Worm (Caenorhabditis elegans): ENCODE results near the gene srbc-5.

srbc-5 gene

ce11 chrV:3279138-3279537 lies 19.0 kb downstream of the srbc-5 start:
- TF ChIP-seq B0310.2 (tag; optimal IDR thresholded peaks at IDR 0.05): no peak

ce11 chrV:3280009-3280408 lies 19.8 kb downstream of the srbc-5 start, which contains the start of gene T28A11.2:
Gene T28A11.2 (plus strand): TSS chrV:3280379.
- TF ChIP-seq hmg-4 (GFP tag; optimal IDR thresholded peaks at IDR 0.05) (no peak), hmbx-1 (tag; optimal IDR thresholded peaks at IDR 0.05) (no peak), pes-1 (GFP tag; IDR thresholded peaks at IDR 0.05) (no peak), tbx-37 (GFP tag; conservative IDR thresholded peaks at IDR 0.05) (no peak)

- TF ChIP-seq pes-1 (GFP tag; IDR thresholded peaks at IDR 0.05): no peak
- TF ChIP-seq sea-1 (GFP tag; conservative IDR thresholded peaks at IDR 0.05): no peak
- TF ChIP-seq B0310.2 (tag; optimal IDR thresholded peaks at IDR 0.05): no peak
- no peak for TF ChIP-seq hmg-4 (GFP tag; optimal IDR thresholded peaks at IDR 0.05)
- no peak for TF ChIP-seq flt-1 (GFP tag; IDR thresholded peaks at IDR 0.05)
- no peak for TF ChIP-seq tra-4 (tag; optimal IDR thresholded peaks at IDR 0.05)
- TF ChIP-seq scrt-1 (GFP tag; IDR thresholded peaks at IDR 0.05): no peak
- no peak for TF ChIP-seq tbx-11 (GFP tag; IDR thresholded peaks at IDR 0.05)
- no peak for TF ChIP-seq hnd-1 (tag; optimal IDR thresholded peaks at IDR 0.05)
- no peak for TF ChIP-seq aly-1 (tag; optimal IDR thresholded peaks at IDR 0.05)
These were observed 21.3 kb downstream of the srbc-5 start, which contains the start of gene T28A11.25 for ce11 chrV:3281523-3281922. Gene T28A11.25 (plus strand): TSS chrV:3281823.

ce11 chrV:3282957-3283356 lies 22.8 kb downstream of the srbc-5 start, which contains the start of gene str-64:
Gene str-64 (plus strand): TSS chrV:3283257.
- no peak for TF ChIP-seq hmbx-1 (tag; optimal IDR thresholded peaks at IDR 0.05)
- TF ChIP-seq ama-1 (optimal IDR thresholded peaks at IDR 0.05): no peak
- TF ChIP-seq pes-1 (GFP tag; IDR thresholded peaks at IDR 0.05): no peak
- no peak for TF ChIP-seq sea-1 (GFP tag; conservative IDR thresholded peaks at IDR 0.05)

- TF ChIP-seq ama-1 (optimal IDR thresholded peaks at IDR 0.05): no peak
These were observed 24.5 kb downstream of the srbc-5 start, which contains the start of gene F35F10.5 for ce11 chrV:3284629-3285028. Gene F35F10.5 (plus strand): TSS chrV:3284929.

ce11 chrV:3287330-3287729 lies 27.2 kb downstream of the srbc-5 start, which contains the start of gene F35F10.7:
Gene F35F10.7 (minus strand): TSS chrV:3287430.
- TF ChIP-seq scrt-1 (GFP tag; IDR thresholded peaks at IDR 0.05): no peak
- TF ChIP-seq hmbx-1 (tag; optimal IDR thresholded peaks at IDR 0.05): no peak
- no peak for TF ChIP-seq hmg-4 (GFP tag; optimal IDR thresholded peaks at IDR 0.05)

- TF ChIP-seq tbx-37 (GFP tag; conservative IDR thresholded peaks at IDR 0.05) (no peak), ama-1 (optimal IDR thresholded peaks at IDR 0.05) (no peak), flt-1 (GFP tag; IDR thresholded peaks at IDR 0.05) (no peak), ets-7 (tag; optimal IDR thresholded peaks at IDR 0.05) (no peak), ceh-36 (tag; optimal IDR thresholded peaks at IDR 0.05) (no peak), scrt-1 (GFP tag; IDR thresholded peaks at IDR 0.05) (no peak), F13C5.2 (tag; optimal IDR thresholded peaks at IDR 0.05) (no peak), hmg-4 (GFP tag; optimal IDR thresholded peaks at IDR 0.05) (no peak), tbx-11 (GFP tag; IDR thresholded peaks at IDR 0.05) (no peak), hnd-1 (tag; optimal IDR thresholded peaks at IDR 0.05) (no peak), hmbx-1 (tag; optimal IDR thresholded peaks at IDR 0.05) (no peak), ceh-13 (GFP tag; optimal IDR thresholded peaks at IDR 0.05) (no peak), aly-1 (tag; optimal IDR thresholded peaks at IDR 0.05) (no peak)
These were observed 28.0 kb downstream of the srbc-5 start for ce11 chrV:3288134-3288533.

- TF ChIP-seq tbx-11 (GFP tag; IDR thresholded peaks at IDR 0.05) (no peak), flt-1 (GFP tag; IDR thresholded peaks at IDR 0.05) (no peak), ama-1 (optimal IDR thresholded peaks at IDR 0.05) (no peak), tbx-37 (GFP tag; conservative IDR thresholded peaks at IDR 0.05) (no peak), hnd-1 (tag; optimal IDR thresholded peaks at IDR 0.05) (no peak), scrt-1 (GFP tag; IDR thresholded peaks at IDR 0.05) (no peak), pes-1 (GFP tag; IDR thresholded peaks at IDR 0.05) (no peak), hmg-4 (GFP tag; optimal IDR thresholded peaks at IDR 0.05) (no peak), ceh-13 (GFP tag; optimal IDR thresholded peaks at IDR 0.05) (no peak), tra-4 (tag; optimal IDR thresholded peaks at IDR 0.05) (no peak), B0310.2 (tag; optimal IDR thresholded peaks at IDR 0.05) (no peak)
These were observed 29.1 kb downstream of the srbc-5 start, which contains the start of gene F35F10.6 for ce11 chrV:3289267-3289666. Gene F35F10.6 (minus strand): TSS chrV:3289367.

DNA sequence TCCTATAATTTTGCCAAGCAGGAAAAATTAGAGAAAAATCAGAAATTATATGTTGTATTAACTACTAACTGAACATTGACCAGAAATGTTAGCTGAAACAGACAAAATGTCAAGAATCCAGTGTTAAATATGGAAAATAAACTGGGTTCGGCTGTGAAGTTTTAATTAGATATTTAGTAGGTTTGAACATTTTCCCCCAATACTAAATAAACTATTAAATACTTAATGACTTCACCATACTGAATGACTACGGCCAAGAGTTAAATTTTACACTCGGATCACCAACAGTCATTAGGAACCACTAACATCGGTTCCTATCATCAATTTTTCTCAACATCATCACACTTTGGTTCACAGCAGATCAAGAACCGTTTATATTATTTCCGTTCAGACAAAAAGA lies 35.2 kb downstream of the srbc-5 start:
- TF ChIP-seq tbx-37 (GFP tag; conservative IDR thresholded peaks at IDR 0.05) (no peak), aly-1 (tag; optimal IDR thresholded peaks at IDR 0.05) (no peak), ceh-36 (tag; optimal IDR thresholded peaks at IDR 0.05) (no peak), tra-4 (tag; optimal IDR thresholded peaks at IDR 0.05) (no peak), scrt-1 (GFP tag; IDR thresholded peaks at IDR 0.05) (no peak), sea-1 (GFP tag; conservative IDR thresholded peaks at IDR 0.05) (no peak), ceh-13 (GFP tag; optimal IDR thresholded peaks at IDR 0.05) (no peak), tbx-11 (GFP tag; IDR thresholded peaks at IDR 0.05) (no peak), B0310.2 (tag; optimal IDR thresholded peaks at IDR 0.05) (no peak)

- TF ChIP-seq pes-1 (GFP tag; IDR thresholded peaks at IDR 0.05): no peak
- no peak for TF ChIP-seq hmbx-1 (tag; optimal IDR thresholded peaks at IDR 0.05)
- no peak for TF ChIP-seq ama-1 (optimal IDR thresholded peaks at IDR 0.05)
- TF ChIP-seq scrt-1 (GFP tag; IDR thresholded peaks at IDR 0.05): no peak
- TF ChIP-seq tbx-11 (GFP tag; IDR thresholded peaks at IDR 0.05): no peak
- no peak for TF ChIP-seq aly-1 (tag; optimal IDR thresholded peaks at IDR 0.05)
- TF ChIP-seq ets-7 (tag; optimal IDR thresholded peaks at IDR 0.05): no peak
- no peak for TF ChIP-seq tra-4 (tag; optimal IDR thresholded peaks at IDR 0.05)
- no peak for TF ChIP-seq ceh-36 (tag; optimal IDR thresholded peaks at IDR 0.05)
- no peak for TF ChIP-seq hnd-1 (tag; optimal IDR thresholded peaks at IDR 0.05)
- TF ChIP-seq ceh-13 (GFP tag; optimal IDR thresholded peaks at IDR 0.05): no peak
- no peak for TF ChIP-seq F13C5.2 (tag; optimal IDR thresholded peaks at IDR 0.05)
- no peak for TF ChIP-seq tbx-37 (GFP tag; conservative IDR thresholded peaks at IDR 0.05)
- no peak for TF ChIP-seq sea-1 (GFP tag; conservative IDR thresholded peaks at IDR 0.05)
- TF ChIP-seq flt-1 (GFP tag; IDR thresholded peaks at IDR 0.05): no peak
- no peak for TF ChIP-seq hmg-4 (GFP tag; optimal IDR thresholded peaks at IDR 0.05)
- no peak for TF ChIP-seq B0310.2 (tag; optimal IDR thresholded peaks at IDR 0.05)
These were observed 37.6 kb downstream of the srbc-5 start, which contains the start of gene srx-122 for ce11 chrV:3297764-3298163. Gene srx-122 (minus strand): TSS chrV:3297864.

Measured in whole organism, early embryonic.